Worm (Caenorhabditis elegans) whole organism, L3 larva: ENCODE data around the gene R07E5.7.

ENCODE experiments used
- ceh-16 ChIP-seq: sonication (generic microtip); optimal IDR thresholded peaks from 2 replicates; lab custom pipeline; 2017; ENCODE audit warnings: missing biosample characterization, missing genetic modification characterization
- fkh-2 ChIP-seq: fragments of 150-350 bp; optimal IDR thresholded peaks from 2 replicates; lab custom pipeline; 2014; ENCODE audit warnings: missing biosample characterization, missing genetic modification reagents, missing genetic modification characterization
- fos-1 ChIP-seq: fragments of 150-350 bp; optimal IDR thresholded peaks from 2 replicates; lab custom pipeline; 2014; ENCODE audit warnings: missing biosample characterization, missing genetic modification characterization
- lin-39 ChIP-seq: fragments of 150-350 bp; optimal IDR thresholded peaks from 2 replicates; lab custom pipeline; 2018; ENCODE audit warnings: missing biosample characterization, missing genetic modification reagents, missing genetic modification characterization
- mdl-1 ChIP-seq: fragments of 150-350 bp; optimal IDR thresholded peaks from 2 replicates; lab custom pipeline; 2014; ENCODE audit warnings: missing biosample characterization, missing genetic modification characterization
- nhr-11 ChIP-seq: fragments of 150-350 bp; optimal IDR thresholded peaks from 2 replicates; lab custom pipeline; 2014; ENCODE audit warnings: missing biosample characterization, missing genetic modification characterization
- nhr-25 ChIP-seq: sonication (generic microtip); optimal IDR thresholded peaks from 2 replicates; lab custom pipeline; 2017; ENCODE audit warnings: missing biosample characterization, missing genetic modification characterization
- tbx-2 ChIP-seq: sonication (generic microtip); optimal IDR thresholded peaks from 2 replicates; lab custom pipeline; 2016; ENCODE audit warnings: mild to moderate bottlenecking, missing genetic modification characterization, missing compliant biosample characterization
- unc-62 ChIP-seq: fragments of 150-350 bp; sonication (generic microtip); optimal IDR thresholded peaks from 4 replicates; lab custom pipeline; 2014; ENCODE audit warnings: missing biosample characterization, missing genetic modification reagents, missing genetic modification characterization

DNA sequence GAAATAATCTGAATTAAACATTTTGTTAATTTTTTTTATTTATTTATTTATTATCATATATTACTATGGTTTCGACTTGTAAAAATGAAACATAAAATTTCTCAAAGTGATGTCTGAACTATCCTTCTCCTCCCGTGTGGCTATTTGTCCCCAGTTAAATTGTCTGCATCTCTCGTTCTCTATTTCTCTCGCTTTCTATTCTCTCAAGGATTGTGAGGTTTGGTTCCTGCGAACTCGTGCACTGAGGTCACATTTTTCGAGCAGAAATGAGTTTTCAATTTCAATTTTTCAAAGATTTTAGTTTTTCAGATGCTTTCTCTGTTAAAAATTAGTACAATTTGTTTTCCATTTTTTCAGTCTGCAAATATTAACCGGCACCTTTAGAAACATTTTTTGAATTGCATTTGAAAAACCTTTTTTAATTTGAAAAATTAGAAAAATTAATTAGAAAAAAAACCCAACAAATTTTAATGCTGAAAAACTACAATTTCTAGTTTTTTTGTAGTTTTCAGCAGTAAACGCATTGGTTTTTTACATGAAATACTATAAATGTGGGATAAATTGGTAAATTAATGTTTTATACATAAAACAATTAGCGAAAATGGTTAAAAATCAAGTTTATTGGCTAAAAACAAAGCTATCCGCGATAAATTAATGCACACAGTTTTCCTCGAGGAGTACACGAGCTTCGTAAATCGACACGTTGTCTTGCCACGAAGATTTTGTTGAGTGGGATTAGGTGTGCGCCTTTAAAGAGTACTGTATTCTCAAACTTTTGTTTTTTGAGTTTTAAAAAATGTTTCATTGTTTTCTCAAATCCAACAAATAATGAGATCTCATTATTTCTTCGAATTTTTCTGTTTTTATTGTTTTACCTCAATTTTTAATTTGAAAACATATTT, 6.6 kb downstream of the R07E5.7 start:
- TF ChIP-seq nhr-25 (tag; lab: Kevin White, UChicago) (no peak), fkh-2 (tag; lab: Kevin White, UChicago) (no peak), mdl-1 (tag; lab: Kevin White, UChicago) (no peak), nhr-11 (tag; lab: Kevin White, UChicago) (no peak), tbx-2 (tag; lab: Kevin White, UChicago) (no peak), lin-39 (tag; lab: Kevin White, UChicago) (no peak), fos-1 (tag; lab: Kevin White, UChicago) (no peak), unc-62 (GFP tag; lab: Kevin White, UChicago) (no peak), ceh-16 (tag; lab: Kevin White, UChicago) (no peak)
